Fruit fly (Drosophila melanogaster): ENCODE measurements around the gene Grip71.

The Grip71 gene

dm6 chr2L:18676948-18677820, 31.5 kb upstream of the Grip71 start, which contains the start of the genes Mst36Fa and CG31751 (continued):
- peak; percentile 75 for TF ChIP-seq maf-S (GFP tag; optimal IDR thresholded peaks at IDR 0.05)
- TF ChIP-seq CG12942 (GFP tag; optimal IDR thresholded peaks at IDR 0.05) = peak; percentile 73
- TF ChIP-seq PHDP (tag; optimal IDR thresholded peaks at IDR 0.05) = peak; percentile 77
- TF ChIP-seq toy (GFP tag; IDR thresholded peaks at IDR 0.05) = 0 out of 2 replicates have a peak, but pooled peaks have one; percentile 33
- peak; percentile 76 for TF ChIP-seq Bdp1 (GFP tag; optimal IDR thresholded peaks at IDR 0.05)
- peak; percentile 55 for TF ChIP-seq ERR (GFP tag; optimal IDR thresholded peaks at IDR 0.05)
- peak; percentile 57 for TF ChIP-seq CG14710 (tag; optimal IDR thresholded peaks at IDR 0.05)
- peak; percentile 72 for TF ChIP-seq HLHmδ (GFP tag; optimal IDR thresholded peaks at IDR 0.05)
- TF ChIP-seq fru (optimal IDR thresholded peaks at IDR 0.05) = no peak
- no peak for TF ChIP-seq HLH4C (GFP tag; IDR thresholded peaks at IDR 0.05; ENCODE audit: partially characterized antibody)
- TF ChIP-seq CkIIα-i1 (GFP tag; IDR thresholded peaks at IDR 0.05) = peak; percentile 49; the same call in 1 of the 2 replicates
- TF ChIP-seq CG2889 (GFP tag; IDR thresholded peaks at IDR 0.05) = no peak
- peak; percentile 45 for TF ChIP-seq CG8290 (GFP tag; optimal IDR thresholded peaks at IDR 0.05)
- TF ChIP-seq CG8290 (tag; optimal IDR thresholded peaks at IDR 0.05) = peak in 1 of 2 experiments; percentile 97
- no peak for TF ChIP-seq CG1832 (GFP tag; optimal IDR thresholded peaks at IDR 0.05)
- no peak for TF ChIP-seq inv (GFP tag; IDR thresholded peaks at IDR 0.05; ENCODE audit: partially characterized antibody)
- no peak for TF ChIP-seq tll (GFP tag; optimal IDR thresholded peaks at IDR 0.05)
- TF ChIP-seq CG18619 (GFP tag; optimal IDR thresholded peaks at IDR 0.05) = peak; percentile 85
- TF ChIP-seq CG16813 (GFP tag; IDR thresholded peaks at IDR 0.05; ENCODE audit: partially characterized antibody) = no peak
- peak; percentile 39; the same call in 1 of the 2 replicates for TF ChIP-seq nerfin-2 (GFP tag; IDR thresholded peaks at IDR 0.05; ENCODE audit: partially characterized antibody)
- TF ChIP-seq CG10959 (GFP tag; IDR thresholded peaks at IDR 0.05) = no peak
- peak; percentile 67; the same call in 1 of the 2 replicates for TF ChIP-seq rib (GFP tag; IDR thresholded peaks at IDR 0.05)
- TF ChIP-seq CG10462 (GFP tag; optimal IDR thresholded peaks at IDR 0.05) = peak; percentile 18
- peak; percentile 73 for TF ChIP-seq CG12104 (GFP tag; optimal IDR thresholded peaks at IDR 0.05)
- 0 out of 2 replicates have a peak, but pooled peaks have one; percentile 7 for TF ChIP-seq ato (GFP tag; IDR thresholded peaks at IDR 0.05; ENCODE audit: partially characterized antibody)
- TF ChIP-seq esg (GFP tag; conservative IDR thresholded peaks at IDR 0.05) = no peak
- TF ChIP-seq CG7928 (GFP tag; optimal IDR thresholded peaks at IDR 0.05) = peak; percentile 58
- TF ChIP-seq CG3995 (GFP tag; optimal IDR thresholded peaks at IDR 0.05) = peak; percentile 10
- TF ChIP-seq CG11398 (GFP tag; optimal IDR thresholded peaks at IDR 0.05) = peak; percentile 81
- TF ChIP-seq CG3407 (GFP tag; optimal IDR thresholded peaks at IDR 0.05) = peak; percentile 92
- peak; percentile 36 for TF ChIP-seq CTCF (GFP tag; optimal IDR thresholded peaks at IDR 0.05)
- TF ChIP-seq B-H2 (GFP tag; optimal IDR thresholded peaks at IDR 0.05) = peak; percentile 40
- TF ChIP-seq CG17568 (GFP tag; optimal IDR thresholded peaks at IDR 0.05) = peak; percentile 84
- no peak; the same call in 2 of the 3 replicates for TF ChIP-seq CG17361 (GFP tag; IDR thresholded peaks at IDR 0.05)
- peak; percentile 6 for TF ChIP-seq ind (GFP tag; optimal IDR thresholded peaks at IDR 0.05)
- peak; percentile 94 for TF ChIP-seq lab (GFP tag; optimal IDR thresholded peaks at IDR 0.05)
- TF ChIP-seq Jarid2 (GFP tag; optimal IDR thresholded peaks at IDR 0.05) = no peak
- peak; percentile 76 for TF ChIP-seq CG17912 (GFP tag; optimal IDR thresholded peaks at IDR 0.05)
- no peak for TF ChIP-seq jigr1 (GFP tag; IDR thresholded peaks at IDR 0.05)
- peak; percentile 75 for TF ChIP-seq Side (GFP tag; optimal IDR thresholded peaks at IDR 0.05)
- no peak for TF ChIP-seq hbn (GFP tag; IDR thresholded peaks at IDR 0.05; ENCODE audit: partially characterized antibody)
- no peak for TF ChIP-seq gsb-n (tag; optimal IDR thresholded peaks at IDR 0.05)
- TF ChIP-seq CG32767 (GFP tag; IDR thresholded peaks at IDR 0.05) = peak; percentile 60
- TF ChIP-seq CG33557 (GFP tag; optimal IDR thresholded peaks at IDR 0.05) = peak; percentile 36
- no peak for TF ChIP-seq wor (GFP tag; IDR thresholded peaks at IDR 0.05)
- TF ChIP-seq unc-4 (GFP tag; IDR thresholded peaks at IDR 0.05; ENCODE audit: partially characterized antibody) = no peak
- peak; percentile 46; the same call in 1 of the 3 replicates for TF ChIP-seq CG6175 (GFP tag; IDR thresholded peaks at IDR 0.05)
- peak; percentile 29 for TF ChIP-seq lilli (GFP tag; optimal IDR thresholded peaks at IDR 0.05)
- peak; percentile 6; the same call in 1 of the 2 replicates for TF ChIP-seq CG32532 (GFP tag; IDR thresholded peaks at IDR 0.05)
